Fruit fly (Drosophila melanogaster) whole organism, prepupa: ENCODE data around the gene CG11723.

Experiments used
- Blimp-1 ChIP-seq: fragments of 200-800 bp; sonication (Bioruptor generic); optimal IDR thresholded peaks from 3 replicates; lab custom pipeline; 2017; ENCODE audit warnings: missing biosample characterization, missing genetic modification characterization, mild to moderate bottlenecking, moderate library complexity, missing genetic modification reagents
- CG1621 ChIP-seq: fragments of 200-800 bp; sonication (Bioruptor generic); optimal IDR thresholded peaks from 3 replicates; lab custom pipeline; 2018; ENCODE audit warnings: missing biosample characterization, mild to moderate bottlenecking, missing genetic modification characterization
- Hr39 ChIP-seq: fragments of 200-800 bp; sonication (Bioruptor generic); optimal IDR thresholded peaks from 2 replicates; lab custom pipeline; 2016; ENCODE audit warnings: missing biosample characterization, missing genetic modification characterization
- Lpt ChIP-seq: fragments of 200-800 bp; sonication (Bioruptor generic); optimal IDR thresholded peaks from 3 replicates; lab custom pipeline; 2016; ENCODE audit warnings: missing biosample characterization, missing genetic modification characterization

dm6 chr2L:2189100-2189499 is 42.0 kb upstream of the CG11723 start:
- TF ChIP-seq Hr39 (GFP tag; lab: Kevin White, UChicago) (peak; percentile 89), CG1621 (peak; percentile 37), Lpt (GFP tag; lab: Kevin White, UChicago) (peak; percentile 43), Blimp-1 (GFP tag; lab: Kevin White, UChicago) (peak; percentile 64)
